Fruit fly (Drosophila melanogaster) Kc167 (cell line): ENCODE measurements around the gene CG2991.

Experiments
- Myc ChIP-seq: fragments of >200 bp; optimal IDR thresholded peaks from 2 replicates; lab custom pipeline; 2017; ENCODE audit warnings: missing external identifiers
- Sin3A ChIP-seq: fragments of >200 bp; optimal IDR thresholded peaks from 2 replicates; lab custom pipeline; 2018; ENCODE audit warnings: missing external identifiers
- h ChIP-seq: fragments of >200 bp; optimal IDR thresholded peaks from 3 replicates; lab custom pipeline; 2018; ENCODE audit warnings: missing external identifiers
- insv ChIP-seq: fragments of >200 bp; optimal IDR thresholded peaks from 3 replicates; lab custom pipeline; 2018; ENCODE audit warnings: missing external identifiers
- ttk ChIP-seq: sonication (Bioruptor generic); optimal IDR thresholded peaks from 2 replicates; lab custom pipeline; 2017; ENCODE audit warnings: missing external identifiers

- TF ChIP-seq ttk (lab: Kevin White, UChicago) (no peak), Myc (no peak), insv (no peak), h (lab: Kevin White, UChicago) (no peak), Sin3A (lab: Kevin White, UChicago) (no peak)
Measured at dm6 chr2L:2910957-2911356, 54.0 kb downstream of the CG2991 start.
